Worm (Caenorhabditis elegans) whole organism, L4 larva: ENCODE results near the gene glc-4.

ENCODE experiments used
- ama-1 ChIP-seq: fragments of 150-350 bp; optimal IDR thresholded peaks from 2 replicates; lab custom pipeline; 2014; ENCODE audit warnings: inconsistent platforms, mixed read lengths
- dpl-1 ChIP-seq: fragments of 150-350 bp; optimal IDR thresholded peaks from 2 replicates; lab custom pipeline; 2014; ENCODE audit warnings: missing biosample characterization, missing genetic modification reagents, missing genetic modification characterization
- hlh-30 ChIP-seq: sonication (generic microtip); optimal IDR thresholded peaks from 2 replicates; lab custom pipeline; 2017; ENCODE audit warnings: antibody characterized with exemption, mild to moderate bottlenecking, missing genetic modification characterization, missing compliant biosample characterization; ENCODE audit not compliant: insufficient read depth
- jun-1 ChIP-seq: fragments of 150-350 bp; optimal IDR thresholded peaks from 2 replicates; lab custom pipeline; 2014; ENCODE audit warnings: missing biosample characterization, missing genetic modification reagents, missing genetic modification characterization
- lim-7 ChIP-seq: fragments of 200-800 bp; sonication (Bioruptor generic); IDR thresholded peaks from 2 replicates; pipeline ENCODE4 v1.3.6; 2022; ENCODE audit warnings: missing genetic modification characterization, missing compliant biosample characterization
- lir-3 ChIP-seq: sonication (generic microtip); optimal IDR thresholded peaks from 2 replicates; lab custom pipeline; 2016; ENCODE audit warnings: mild to moderate bottlenecking, missing genetic modification characterization, missing compliant biosample characterization
- mdl-1 ChIP-seq, 2 experiments: fragments of 150-350 bp in 1 of 2; sonication (generic microtip) in 1 of 2; optimal IDR thresholded peaks; 2 replicates each; lab custom pipeline; 2014 to 2017; ENCODE audit warnings: missing biosample characterization in 2 of 2, missing genetic modification characterization in 2 of 2
- unc-39 ChIP-seq: sonication (generic microtip); optimal IDR thresholded peaks from 2 replicates; lab custom pipeline; 2017; ENCODE audit warnings: missing biosample characterization, missing genetic modification characterization
- zag-1 ChIP-seq: fragments of 150-350 bp; optimal IDR thresholded peaks from 2 replicates; lab custom pipeline; 2014; ENCODE audit warnings: missing biosample characterization, missing genetic modification characterization

DNA sequence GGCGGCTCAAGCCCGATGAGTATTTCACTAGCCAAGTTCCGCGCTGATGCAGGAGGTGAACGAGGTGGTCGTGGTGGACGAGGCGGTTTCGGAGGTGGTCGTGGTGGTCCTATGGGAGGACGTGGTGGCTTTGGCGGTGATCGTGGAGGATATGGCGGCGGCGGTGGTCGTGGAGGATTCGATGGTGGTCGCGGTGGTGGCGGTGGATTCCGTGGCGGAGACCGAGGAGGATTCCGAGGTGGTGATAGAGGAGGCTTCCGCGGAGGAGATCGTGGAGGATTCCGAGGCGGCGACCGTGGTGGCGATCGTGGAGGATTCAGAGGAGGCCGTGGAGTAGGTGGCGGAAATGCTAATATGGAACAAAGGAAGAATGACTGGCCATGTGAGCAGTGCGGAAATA, 20.0 kb downstream of the glc-4 start:
- TF ChIP-seq zag-1 (tag; lab: Kevin White, UChicago) (no peak), ama-1 (lab: Kevin White, UChicago) (no peak), jun-1 (tag; lab: Kevin White, UChicago) (no peak), mdl-1 (tag; optimal IDR thresholded peaks at IDR 0.05; lab: Kevin White, UChicago) (no peak), lir-3 (no peak), hlh-30 (tag; lab: Kevin White, UChicago) (no peak), dpl-1 (GFP tag; lab: Kevin White, UChicago) (no peak), unc-39 (no peak), lim-7 (GFP tag; lab: Robert Waterston, UW) (no peak)
